Worm (Caenorhabditis elegans) whole organism, L3 larva: ENCODE measurements around the gene pfs-2.

Experiments
- unc-39 ChIP-seq: sonication (generic microtip); optimal IDR thresholded peaks from 4 replicates; lab custom pipeline; 2017; ENCODE audit warnings: missing biosample characterization, missing genetic modification characterization
- zag-1 ChIP-seq: fragments of 150-350 bp; optimal IDR thresholded peaks from 2 replicates; lab custom pipeline; 2014; ENCODE audit warnings: missing biosample characterization, missing genetic modification characterization

ce11 chrII:14383644-14384043, 25.5 kb downstream of the pfs-2 start, which contains the start of gene mes-2:
- TF ChIP-seq unc-39 (tag; lab: Kevin White, UChicago) (no peak), zag-1 (tag; lab: Kevin White, UChicago) (no peak)
